Fruit fly (Drosophila melanogaster): Measurements from ENCODE around the gene Scamp.

- TF ChIP-seq eg (GFP tag; IDR thresholded peaks at IDR 0.05) (no peak), Met (GFP tag; optimal IDR thresholded peaks at IDR 0.05) (no peak), dac (GFP tag; optimal IDR thresholded peaks at IDR 0.05) (no peak)
These were observed 47.1 kb upstream of the Scamp start for dm6 chrX:15496651-15497409.

Measured in whole organism, prepupa.